Fruit fly (Drosophila melanogaster): ENCODE measurements around the gene RabX6.

The RabX6 gene

dm6 chr3L:690031-690686 is at the start of gene RabX6, which contains the start of gene CG32483:
RabX6 (plus strand) TSS chr3L:690517.
CG32483 (minus strand) TSS chr3L:690081.
- no peak for TF ChIP-seq CG17801 (GFP tag; optimal IDR thresholded peaks at IDR 0.05; ENCODE audit: partially characterized antibody)

dm6 chr3L:641436-641835 is 48.9 kb upstream of the RabX6 start:
- no peak for TF ChIP-seq CG17801 (GFP tag; optimal IDR thresholded peaks at IDR 0.05; ENCODE audit: partially characterized antibody)

dm6 chr3L:642146-642864 is 48.0 kb upstream of the RabX6 start:
- TF ChIP-seq CG17801 (GFP tag; optimal IDR thresholded peaks at IDR 0.05; ENCODE audit: partially characterized antibody) = no peak

dm6 chr3L:642865-643738 is 47.2 kb upstream of the RabX6 start:
- TF ChIP-seq CG17801 (GFP tag; optimal IDR thresholded peaks at IDR 0.05; ENCODE audit: partially characterized antibody) = no peak

dm6 chr3L:644111-644718 is 46.1 kb upstream of the RabX6 start:
- peak; percentile 9 for TF ChIP-seq CG17801 (GFP tag; optimal IDR thresholded peaks at IDR 0.05; ENCODE audit: partially characterized antibody)

- TF ChIP-seq CG17801 (GFP tag; optimal IDR thresholded peaks at IDR 0.05; ENCODE audit: partially characterized antibody) = no peak
Measured at dm6 chr3L:645426-646036, 44.8 kb upstream of the RabX6 start.

dm6 chr3L:647529-647928 is 42.8 kb upstream of the RabX6 start:
- TF ChIP-seq CG17801 (GFP tag; optimal IDR thresholded peaks at IDR 0.05; ENCODE audit: partially characterized antibody) = no peak

- no peak for TF ChIP-seq CG17801 (GFP tag; optimal IDR thresholded peaks at IDR 0.05; ENCODE audit: partially characterized antibody)
Measured at dm6 chr3L:648155-649024, 41.9 kb upstream of the RabX6 start, which contains the start of gene Gale. Gale (plus strand) TSS chr3L:648555.

- TF ChIP-seq CG17801 (GFP tag; optimal IDR thresholded peaks at IDR 0.05; ENCODE audit: partially characterized antibody) = no peak
Measured at dm6 chr3L:649025-649769, 41.1 kb upstream of the RabX6 start.

dm6 chr3L:652637-653036 is 37.7 kb upstream of the RabX6 start, which contains the start of gene CG3402:
CG3402 (minus strand) TSS chr3L:652881.
- no peak for TF ChIP-seq CG17801 (GFP tag; optimal IDR thresholded peaks at IDR 0.05; ENCODE audit: partially characterized antibody)

dm6 chr3L:654019-654418 is 36.3 kb upstream of the RabX6 start, which contains the start of the genes MED30 and Rev1:
MED30 (minus strand) TSS chr3L:654089.
Rev1 (plus strand) TSS chr3L:654363.
- TF ChIP-seq CG17801 (GFP tag; optimal IDR thresholded peaks at IDR 0.05; ENCODE audit: partially characterized antibody) = peak; percentile 95

- TF ChIP-seq CG17801 (GFP tag; optimal IDR thresholded peaks at IDR 0.05; ENCODE audit: partially characterized antibody) = no peak
Measured at dm6 chr3L:658279-658678, 32.0 kb upstream of the RabX6 start.

Data from ovary, adult (tissue).